Fruit fly (Drosophila melanogaster): ENCODE results near the gene nsl1.
A peak's percentile ranks its signal among the peaks of the same experiment; 100 is the strongest.

nsl1 gene

dm6 chr3R:15794258-15794727 is 711 bp downstream of the nsl1 start:
- TF ChIP-seq bab1 (GFP tag; optimal IDR thresholded peaks at IDR 0.05) = peak; percentile 29
- TF ChIP-seq kay (GFP tag; ENCODE audit: borderline replicate concordance) = peak; percentile 88
- peak; percentile 2 for TF ChIP-seq cic (GFP tag; optimal IDR thresholded peaks at IDR 0.05)
- peak; percentile 65 for TF ChIP-seq ovo (GFP tag; optimal IDR thresholded peaks at IDR 0.05)
- TF ChIP-seq CG33017 (tag; optimal IDR thresholded peaks at IDR 0.05) = no peak
- no peak for TF ChIP-seq CG11617 (GFP tag; optimal IDR thresholded peaks at IDR 0.05)
- peak; percentile 20 for TF ChIP-seq Hr96 (GFP tag; optimal IDR thresholded peaks at IDR 0.05)
- peak; percentile 53 for TF ChIP-seq Crg-1 (GFP tag; optimal IDR thresholded peaks at IDR 0.05)
- no peak for TF ChIP-seq CG12768 (GFP tag; optimal IDR thresholded peaks at IDR 0.05)
- peak; percentile 81 for TF ChIP-seq Mnt (GFP tag; optimal IDR thresholded peaks at IDR 0.05)
- TF ChIP-seq CG1620 (GFP tag; optimal IDR thresholded peaks at IDR 0.05) = peak; percentile 10
- TF ChIP-seq pad (GFP tag; optimal IDR thresholded peaks at IDR 0.05) = peak; percentile 21
- TF ChIP-seq CG7101 (tag; optimal IDR thresholded peaks at IDR 0.05) = peak; percentile 7
- peak in 1 of 2 experiments; percentile 11 for TF ChIP-seq cnc (optimal IDR thresholded peaks at IDR 0.05)
- peak; percentile 33 for TF ChIP-seq tj (GFP tag; optimal IDR thresholded peaks at IDR 0.05)

- TF ChIP-seq CG14711 (tag; optimal IDR thresholded peaks at IDR 0.05) = no peak
- TF ChIP-seq cic (GFP tag; optimal IDR thresholded peaks at IDR 0.05) = no peak
- TF ChIP-seq Mnt (GFP tag; optimal IDR thresholded peaks at IDR 0.05) = no peak
- no peak for TF ChIP-seq CG33017 (tag; optimal IDR thresholded peaks at IDR 0.05)
- no peak for TF ChIP-seq Clk (GFP tag; optimal IDR thresholded peaks at IDR 0.05)
Observed at dm6 chr3R:15802006-15802405, 8.4 kb downstream of the nsl1 start, which contains the start of gene CG9593. CG9593 (plus strand) TSS chr3R:15802275.

dm6 chr3R:15803502-15804461 is 10.2 kb downstream of the nsl1 start, which contains the start of gene alpha-Man-IIb:
alpha-Man-IIb (plus strand) TSS chr3R:15804248.
- TF ChIP-seq CG11617 (GFP tag; optimal IDR thresholded peaks at IDR 0.05) (no peak), Mnt (GFP tag; optimal IDR thresholded peaks at IDR 0.05) (peak; percentile 21), kay (GFP tag; ENCODE audit: borderline replicate concordance) (no peak), Crg-1 (GFP tag; optimal IDR thresholded peaks at IDR 0.05) (no peak), cic (GFP tag; optimal IDR thresholded peaks at IDR 0.05) (no peak), ovo (GFP tag; optimal IDR thresholded peaks at IDR 0.05) (peak; percentile 12), Hr96 (GFP tag; optimal IDR thresholded peaks at IDR 0.05) (peak; percentile 41), CG7045 (GFP tag; optimal IDR thresholded peaks at IDR 0.05) (no peak), bab1 (GFP tag; optimal IDR thresholded peaks at IDR 0.05) (peak; percentile 63), cnc (optimal IDR thresholded peaks at IDR 0.05) (no peak), CG7101 (tag; optimal IDR thresholded peaks at IDR 0.05) (no peak), tj (GFP tag; optimal IDR thresholded peaks at IDR 0.05) (peak; percentile 36), CG33017 (tag; optimal IDR thresholded peaks at IDR 0.05) (no peak), pad (GFP tag; optimal IDR thresholded peaks at IDR 0.05) (no peak)

- TF ChIP-seq kay (GFP tag; ENCODE audit: borderline replicate concordance) (no peak), Hr96 (GFP tag; optimal IDR thresholded peaks at IDR 0.05) (no peak), ovo (GFP tag; optimal IDR thresholded peaks at IDR 0.05) (no peak), CG7045 (GFP tag; optimal IDR thresholded peaks at IDR 0.05) (no peak), Crg-1 (GFP tag; optimal IDR thresholded peaks at IDR 0.05) (no peak), Clk (GFP tag; optimal IDR thresholded peaks at IDR 0.05) (no peak), CG1620 (GFP tag; optimal IDR thresholded peaks at IDR 0.05) (no peak), Mnt (GFP tag; optimal IDR thresholded peaks at IDR 0.05) (no peak), CG14711 (tag; optimal IDR thresholded peaks at IDR 0.05) (no peak), cnc (optimal IDR thresholded peaks at IDR 0.05) (no peak), pad (GFP tag; optimal IDR thresholded peaks at IDR 0.05) (no peak)
Observed at dm6 chr3R:15804678-15805077, 11.1 kb downstream of the nsl1 start.

- TF ChIP-seq cic (GFP tag; optimal IDR thresholded peaks at IDR 0.05) (no peak), cnc (optimal IDR thresholded peaks at IDR 0.05) (no peak)
Observed at dm6 chr3R:15806341-15806740, 12.8 kb downstream of the nsl1 start.

dm6 chr3R:15807306-15807705 is 13.7 kb downstream of the nsl1 start:
- TF ChIP-seq bab1 (GFP tag; optimal IDR thresholded peaks at IDR 0.05) (no peak), Crg-1 (GFP tag; optimal IDR thresholded peaks at IDR 0.05) (no peak), cnc (optimal IDR thresholded peaks at IDR 0.05) (no peak), Mnt (GFP tag; optimal IDR thresholded peaks at IDR 0.05) (no peak), CG7101 (tag; optimal IDR thresholded peaks at IDR 0.05) (no peak), CG5204 (GFP tag; optimal IDR thresholded peaks at IDR 0.05) (no peak), cic (GFP tag; optimal IDR thresholded peaks at IDR 0.05) (no peak), CG14711 (tag; optimal IDR thresholded peaks at IDR 0.05) (no peak), CG33017 (tag; optimal IDR thresholded peaks at IDR 0.05) (no peak), tj (GFP tag; optimal IDR thresholded peaks at IDR 0.05) (no peak), ovo (GFP tag; optimal IDR thresholded peaks at IDR 0.05) (no peak), pad (GFP tag; optimal IDR thresholded peaks at IDR 0.05) (no peak), CG12768 (GFP tag; optimal IDR thresholded peaks at IDR 0.05) (no peak), CG11617 (GFP tag; optimal IDR thresholded peaks at IDR 0.05) (no peak), toe (GFP tag; optimal IDR thresholded peaks at IDR 0.05) (no peak), CG7045 (GFP tag; optimal IDR thresholded peaks at IDR 0.05) (no peak)

Data from whole organism, adult.